Fruit fly (Drosophila melanogaster) whole organism, adult: ENCODE results near the gene CG7692.

ENCODE experiments used
- CG12768 ChIP-seq: fragments of 200-800 bp; sonication (Bioruptor generic); optimal IDR thresholded peaks from 2 replicates; lab custom pipeline; 2017; ENCODE audit warnings: missing biosample characterization, missing genetic modification characterization, mild to moderate bottlenecking, moderate library complexity, missing genetic modification reagents
- CG14711 ChIP-seq: fragments of 200-800 bp; sonication (Bioruptor generic); optimal IDR thresholded peaks from 2 replicates; lab custom pipeline; 2018; ENCODE audit warnings: missing biosample characterization, mild to moderate bottlenecking, missing genetic modification characterization, moderate library complexity
- CG1620 ChIP-seq: fragments of 200-800 bp; sonication (Bioruptor generic); optimal IDR thresholded peaks from 2 replicates; lab custom pipeline; 2016; ENCODE audit warnings: missing biosample characterization, missing genetic modification characterization
- CG7045 ChIP-seq: fragments of 200-800 bp; sonication (Bioruptor generic); optimal IDR thresholded peaks from 2 replicates; lab custom pipeline; 2017; ENCODE audit warnings: missing biosample characterization, mild to moderate bottlenecking, missing genetic modification characterization
- CG7101 ChIP-seq: fragments of 200-800 bp; sonication (Bioruptor generic); optimal IDR thresholded peaks from 2 replicates; lab custom pipeline; 2018; ENCODE audit warnings: missing biosample characterization, mild to moderate bottlenecking, missing genetic modification characterization, moderate library complexity
- Clk ChIP-seq: fragments of 200-800 bp; sonication (Bioruptor generic); optimal IDR thresholded peaks from 2 replicates; lab custom pipeline; 2017; ENCODE audit warnings: missing biosample characterization, missing genetic modification characterization
- Hr96 ChIP-seq: fragments of 200-800 bp; sonication (Bioruptor generic); optimal IDR thresholded peaks from 2 replicates; lab custom pipeline; 2016; ENCODE audit warnings: missing biosample characterization, missing genetic modification characterization
- Mnt ChIP-seq: fragments of 200-800 bp; sonication (Bioruptor generic); optimal IDR thresholded peaks from 2 replicates; lab custom pipeline; 2016; ENCODE audit warnings: missing biosample characterization, mild to moderate bottlenecking, missing genetic modification characterization
- kay ChIP-seq: fragments of 200-800 bp; sonication (Bioruptor generic); peaks from one replicate; lab custom pipeline; 2016; ENCODE audit warnings: missing biosample characterization, missing genetic modification characterization, borderline replicate concordance
- pad ChIP-seq: fragments of 200-800 bp; sonication (Bioruptor generic); optimal IDR thresholded peaks from 3 replicates; lab custom pipeline; 2017; ENCODE audit warnings: missing biosample characterization, missing genetic modification characterization, mild to moderate bottlenecking, moderate library complexity, missing genetic modification reagents
- toe ChIP-seq: fragments of 200-800 bp; sonication (Bioruptor generic); optimal IDR thresholded peaks from 2 replicates; lab custom pipeline; 2016; ENCODE audit warnings: missing biosample characterization, missing genetic modification characterization

DNA sequence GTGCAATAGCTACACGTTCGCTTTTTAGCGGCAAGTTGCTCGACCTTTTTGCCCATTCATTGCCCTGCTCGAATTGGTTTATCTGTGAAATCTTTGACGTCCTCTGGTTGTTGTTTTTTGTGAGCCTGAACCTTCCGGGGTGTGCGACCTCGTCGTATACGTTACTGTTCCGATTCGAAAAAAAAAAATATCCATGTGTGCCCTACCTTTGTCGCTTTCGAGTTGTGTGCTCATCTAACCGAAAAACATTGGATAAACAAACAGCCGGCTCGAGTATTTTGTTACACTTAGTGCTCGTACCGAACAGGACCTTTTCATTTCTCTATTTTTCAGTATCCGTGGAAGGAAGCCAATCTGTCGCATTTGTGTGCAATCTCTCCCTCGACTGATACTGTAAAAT is 12.4 kb downstream of the CG7692 start:
- TF ChIP-seq CG12768: no peak
- TF ChIP-seq pad (GFP tag; lab: Kevin White, UChicago): no peak
- no peak for TF ChIP-seq Clk (GFP tag; lab: Kevin White, UChicago)
- TF ChIP-seq CG7101 (tag; lab: Kevin White, UChicago): no peak
- TF ChIP-seq kay: no peak
- TF ChIP-seq CG7045 (GFP tag; lab: Kevin White, UChicago): no peak
- TF ChIP-seq CG1620 (GFP tag; lab: Kevin White, UChicago): no peak
- no peak for TF ChIP-seq CG14711 (tag; lab: Kevin White, UChicago)
- no peak for TF ChIP-seq Hr96 (GFP tag; lab: Kevin White, UChicago)
- no peak for TF ChIP-seq toe (GFP tag; lab: Kevin White, UChicago)
- TF ChIP-seq Mnt: no peak
